Worm (Caenorhabditis elegans) whole organism, young adult: Measurements from ENCODE around the gene Y57E12AL.2.

Experiments
- ama-1 ChIP-seq, 3 experiments: fragments of 150-350 bp in 1 of 3; sonication (generic microtip) in 2 of 3; optimal IDR thresholded peaks; 2 replicates each; lab custom pipeline; 2014 to 2018; ENCODE audit warnings: missing biosample characterization in 2 of 3, missing genetic modification characterization in 2 of 3, missing genetic modification reagents in 2 of 3
- ceh-58 ChIP-seq: fragments of 200-800 bp; sonication (Bioruptor generic); IDR thresholded peaks from 2 replicates; pipeline ENCODE4 v1.3.6; 2022; ENCODE audit warnings: missing genetic modification characterization, missing compliant biosample characterization
- ceh-91 ChIP-seq: fragments of 200-800 bp; sonication (Bioruptor generic); IDR thresholded peaks from 2 replicates; pipeline ENCODE4 v1.3.6; 2022; ENCODE audit warnings: missing genetic modification reagents, missing genetic modification characterization, missing compliant biosample characterization
- dox-1 ChIP-seq: fragments of 200-800 bp; sonication (Bioruptor generic); IDR thresholded peaks from 2 replicates; pipeline ENCODE4 v1.3.6; 2022; ENCODE audit warnings: missing genetic modification reagents, missing genetic modification characterization, missing compliant biosample characterization
- ekl-4 ChIP-seq: fragments of 200-800 bp; sonication (Bioruptor generic); IDR thresholded peaks from 2 replicates; pipeline ENCODE4 v1.3.6; 2022; ENCODE audit warnings: missing genetic modification reagents, missing genetic modification characterization, missing compliant biosample characterization
- nhr-90 ChIP-seq: sonication (generic microtip); optimal IDR thresholded peaks from 2 replicates; lab custom pipeline; 2016; ENCODE audit warnings: missing genotype, mild to moderate bottlenecking, missing genetic modification characterization, missing compliant biosample characterization
- pha-4 ChIP-seq: fragments of 150-350 bp; sonication (generic microtip); optimal IDR thresholded peaks from 2 replicates; lab custom pipeline; 2014; ENCODE audit warnings: missing biosample characterization, missing genetic modification reagents, missing genetic modification characterization
- rec-8 ChIP-seq, 2 experiments: sonication (generic microtip); optimal IDR thresholded peaks; 2 replicates each; lab custom pipeline; 2016; ENCODE audit warnings: mild to moderate bottlenecking in 2 of 2, missing genetic modification characterization in 2 of 2, missing genetic modification reagents in 2 of 2, missing genotype in 2 of 2, missing biosample characterization in 1 of 2, missing compliant biosample characterization in 1 of 2, moderate library complexity in 1 of 2
- unc-62 ChIP-seq: fragments of 150-350 bp; optimal IDR thresholded peaks from 2 replicates; lab custom pipeline; 2014; ENCODE audit warnings: missing biosample characterization, missing genetic modification reagents, missing genetic modification characterization
- ztf-26 ChIP-seq: sonication (generic microtip); optimal IDR thresholded peaks from 2 replicates; lab custom pipeline; 2017; ENCODE audit warnings: missing genetic modification characterization, missing compliant biosample characterization

DNA sequence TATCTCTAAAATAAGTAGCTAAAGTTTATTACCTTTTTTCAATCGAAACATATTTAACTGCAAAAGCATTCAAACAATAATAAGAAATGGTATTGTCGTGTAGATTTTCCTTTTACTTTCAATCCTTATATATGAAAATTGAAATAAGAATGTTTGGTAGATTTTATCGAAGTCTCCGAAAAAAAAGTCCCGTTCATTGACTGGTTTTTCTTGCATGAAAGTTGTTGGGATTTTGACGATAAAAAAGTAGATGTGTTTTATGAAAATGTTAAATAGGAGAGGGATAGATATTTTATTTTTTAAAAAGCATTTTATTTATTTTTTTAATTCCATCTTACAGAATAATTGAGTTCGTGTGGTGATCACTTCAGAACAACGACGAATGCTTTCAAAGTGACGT is 42.0 kb upstream of the Y57E12AL.2 start, which contains the start of gene C33G8.13:
- TF ChIP-seq ekl-4 (GFP tag; lab: Robert Waterston, UW) (no peak), dox-1 (GFP tag; lab: Robert Waterston, UW) (no peak), ama-1 (optimal IDR thresholded peaks at IDR 0.05; lab: Kevin White, UChicago) (no peak), ama-1 (GFP tag; optimal IDR thresholded peaks at IDR 0.05; lab: Kevin White, UChicago) (no peak), ceh-91 (GFP tag; lab: Robert Waterston, UW) (no peak), nhr-90 (tag; lab: Kevin White, UChicago) (no peak), rec-8 (tag; optimal IDR thresholded peaks at IDR 0.05; lab: Kevin White, UChicago) (no peak), ceh-58 (GFP tag; lab: Robert Waterston, UW) (no peak), pha-4 (tag; lab: Kevin White, UChicago) (no peak), ztf-26 (no peak), unc-62 (GFP tag; lab: Kevin White, UChicago) (no peak)
